Fruit fly (Drosophila melanogaster) whole organism, adult: ENCODE results near the gene Drak.
A peak's percentile ranks its signal among the peaks of the same experiment; 100 is the strongest.
"Not testable (repeated sequence)": the region's sequence is repeated elsewhere in the genome, so short reads cannot be mapped to it uniquely, and the experiment has no call there.

Source experiments
- CG14711 ChIP-seq: fragments of 200-800 bp; sonication (Bioruptor generic); optimal IDR thresholded peaks from 2 replicates; lab custom pipeline; 2018; ENCODE audit warnings: missing biosample characterization, mild to moderate bottlenecking, missing genetic modification characterization, moderate library complexity
- CG1620 ChIP-seq: fragments of 200-800 bp; sonication (Bioruptor generic); optimal IDR thresholded peaks from 2 replicates; lab custom pipeline; 2016; ENCODE audit warnings: missing biosample characterization, missing genetic modification characterization
- CG33017 ChIP-seq: fragments of 200-800 bp; sonication (Bioruptor generic); optimal IDR thresholded peaks from 2 replicates; lab custom pipeline; 2018; ENCODE audit warnings: missing biosample characterization, mild to moderate bottlenecking, missing genetic modification characterization, moderate library complexity
- CG5204 ChIP-seq: fragments of 200-800 bp; sonication (Bioruptor generic); optimal IDR thresholded peaks from 2 replicates; lab custom pipeline; 2016; ENCODE audit warnings: missing biosample characterization, missing genetic modification characterization
- CG7045 ChIP-seq: fragments of 200-800 bp; sonication (Bioruptor generic); optimal IDR thresholded peaks from 2 replicates; lab custom pipeline; 2017; ENCODE audit warnings: missing biosample characterization, mild to moderate bottlenecking, missing genetic modification characterization
- CG7101 ChIP-seq: fragments of 200-800 bp; sonication (Bioruptor generic); optimal IDR thresholded peaks from 2 replicates; lab custom pipeline; 2018; ENCODE audit warnings: missing biosample characterization, mild to moderate bottlenecking, missing genetic modification characterization, moderate library complexity
- Clk ChIP-seq: fragments of 200-800 bp; sonication (Bioruptor generic); optimal IDR thresholded peaks from 2 replicates; lab custom pipeline; 2017; ENCODE audit warnings: missing biosample characterization, missing genetic modification characterization
- Crg-1 ChIP-seq: fragments of 200-800 bp; sonication (Bioruptor generic); optimal IDR thresholded peaks from 2 replicates; lab custom pipeline; 2016; ENCODE audit warnings: missing biosample characterization, missing genetic modification characterization
- Hr96 ChIP-seq: fragments of 200-800 bp; sonication (Bioruptor generic); optimal IDR thresholded peaks from 2 replicates; lab custom pipeline; 2016; ENCODE audit warnings: missing biosample characterization, missing genetic modification characterization
- Mnt ChIP-seq: fragments of 200-800 bp; sonication (Bioruptor generic); optimal IDR thresholded peaks from 2 replicates; lab custom pipeline; 2016; ENCODE audit warnings: missing biosample characterization, mild to moderate bottlenecking, missing genetic modification characterization
- bab1 ChIP-seq: fragments of 200-800 bp; sonication (Bioruptor generic); optimal IDR thresholded peaks from 3 replicates; lab custom pipeline; 2019; ENCODE audit warnings: missing biosample characterization, mild to moderate bottlenecking, missing genetic modification characterization, moderate library complexity
- cnc ChIP-seq, 2 experiments: fragments of >200 bp; optimal IDR thresholded peaks; 2 replicates each; lab custom pipeline; 2017
- kay ChIP-seq: fragments of 200-800 bp; sonication (Bioruptor generic); peaks from one replicate; lab custom pipeline; 2016; ENCODE audit warnings: missing biosample characterization, missing genetic modification characterization, borderline replicate concordance
- ovo ChIP-seq: fragments of 200-800 bp; sonication (Bioruptor generic); optimal IDR thresholded peaks from 2 replicates; lab custom pipeline; 2016; ENCODE audit warnings: missing biosample characterization, missing genetic modification characterization
- pad ChIP-seq: fragments of 200-800 bp; sonication (Bioruptor generic); optimal IDR thresholded peaks from 3 replicates; lab custom pipeline; 2017; ENCODE audit warnings: missing biosample characterization, missing genetic modification characterization, mild to moderate bottlenecking, moderate library complexity, missing genetic modification reagents
- tj ChIP-seq: fragments of 200-800 bp; sonication (Bioruptor generic); optimal IDR thresholded peaks from 3 replicates; lab custom pipeline; 2017; ENCODE audit warnings: missing biosample characterization, mild to moderate bottlenecking, missing genetic modification characterization, moderate library complexity
- toe ChIP-seq: fragments of 200-800 bp; sonication (Bioruptor generic); optimal IDR thresholded peaks from 2 replicates; lab custom pipeline; 2016; ENCODE audit warnings: missing biosample characterization, missing genetic modification characterization

The Drak gene

DNA sequence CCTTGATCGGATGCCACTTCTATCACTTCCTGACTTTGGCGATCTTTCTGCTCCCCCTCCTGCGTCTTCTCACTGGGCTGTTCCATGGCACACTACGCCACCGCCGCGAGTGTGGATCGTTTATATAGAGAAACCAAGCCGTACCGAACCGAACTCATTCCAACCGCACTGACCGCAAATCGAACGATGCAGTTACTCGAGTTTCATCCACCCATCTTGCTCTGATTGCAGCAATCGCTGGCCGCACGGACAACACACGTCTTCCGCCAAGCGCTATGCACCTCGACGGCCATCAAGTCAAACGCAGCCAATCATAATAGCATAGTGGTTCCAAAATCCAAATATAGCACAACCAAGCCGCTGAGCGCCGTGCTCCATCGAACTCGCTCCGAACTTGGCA, 91.1 kb downstream of the Drak start, which contains the start of gene pkm:
Gene pkm (minus strand): TSS at position 101 of the 400 bp plus-strand sequence.
- TF ChIP-seq CG5204, result no peak

DNA sequence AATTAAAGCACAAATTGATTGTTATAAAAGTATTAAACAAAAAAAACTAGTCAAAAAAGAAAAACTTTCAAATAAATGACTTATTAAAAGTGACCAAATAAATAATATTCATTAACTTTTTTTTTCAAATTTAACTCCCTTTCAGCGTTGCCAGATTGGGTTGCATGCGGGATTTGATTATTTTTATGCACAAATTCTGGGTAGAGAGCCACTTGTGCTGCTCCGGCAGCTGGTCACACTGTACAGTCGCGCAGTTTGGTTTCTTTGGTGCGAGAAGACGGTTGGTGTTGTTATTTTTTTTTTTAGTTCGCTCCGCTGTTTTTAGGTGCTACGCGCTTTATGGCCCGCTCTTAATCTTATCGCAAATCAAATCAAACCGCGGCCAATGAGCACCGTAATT, 106.7 kb downstream of the Drak start, which contains the start of gene rho-4:
Gene rho-4 (plus strand): TSS at position 250 of the 400 bp plus-strand sequence.
- TF ChIP-seq Hr96 (GFP tag; lab: Kevin White, UChicago); toe; CG5204: not testable (repeated sequence)

DNA sequence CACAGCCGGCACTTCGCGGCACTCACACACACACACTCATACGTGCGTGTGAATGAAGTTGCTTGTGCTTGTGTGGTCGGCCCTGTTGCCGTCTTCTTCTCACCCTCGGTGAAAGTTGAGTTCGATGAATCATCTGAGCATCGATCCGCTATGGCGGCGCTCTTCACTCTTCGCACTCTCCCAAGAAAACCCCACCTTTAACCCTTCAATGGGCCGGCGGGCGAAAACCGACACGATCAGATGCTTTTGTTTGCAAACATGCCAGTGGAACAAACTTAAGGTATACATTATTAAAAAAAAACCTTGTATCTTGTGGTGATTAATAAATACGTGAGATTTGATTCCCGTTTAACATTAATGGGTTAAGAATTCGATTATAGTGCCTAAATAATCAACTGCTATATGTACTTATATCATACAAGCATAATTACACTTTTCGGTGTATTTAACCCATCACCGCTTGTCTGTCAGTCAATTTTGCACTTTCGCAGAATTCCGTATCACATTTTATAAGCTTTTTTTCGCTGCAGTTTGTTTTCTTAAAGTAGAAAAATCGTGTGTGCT, 107.9 kb downstream of the Drak start:
- no peak for TF ChIP-seq CG33017
- peak; percentile 98 for TF ChIP-seq tj (GFP tag; lab: Kevin White, UChicago)
- no peak for TF ChIP-seq CG1620 (GFP tag; lab: Kevin White, UChicago)
- TF ChIP-seq Mnt (GFP tag; lab: Kevin White, UChicago), result no peak
- no peak for TF ChIP-seq CG7045 (GFP tag; lab: Kevin White, UChicago)
- peak; percentile 31 for TF ChIP-seq bab1 (GFP tag; lab: Kevin White, UChicago)
- TF ChIP-seq pad (GFP tag; lab: Kevin White, UChicago), result peak; percentile 84

DNA sequence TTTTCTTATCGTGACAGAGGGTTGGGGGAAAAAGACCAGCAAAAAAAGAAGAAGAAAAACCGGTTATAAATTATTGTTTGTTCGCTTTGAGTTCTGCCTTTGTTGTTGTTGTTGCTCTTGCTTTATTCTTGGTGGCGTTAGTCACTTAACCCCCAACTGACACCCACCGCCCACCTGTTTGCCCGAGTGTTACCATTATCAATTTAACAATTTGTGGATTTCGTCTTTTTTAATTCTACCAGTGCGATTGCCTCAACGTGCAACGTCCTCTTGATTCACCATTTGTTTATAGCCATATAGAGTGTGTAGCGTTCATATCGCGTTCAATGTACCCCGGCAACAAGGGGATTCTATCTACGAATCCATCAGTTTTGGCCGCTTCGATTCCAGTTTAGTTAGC, 108.5 kb downstream of the Drak start:
- TF ChIP-seq tj (GFP tag; lab: Kevin White, UChicago), result peak; percentile 41
- TF ChIP-seq kay (GFP tag; lab: Kevin White, UChicago), result peak; percentile 56
- no peak for TF ChIP-seq CG7045 (GFP tag; lab: Kevin White, UChicago)

DNA sequence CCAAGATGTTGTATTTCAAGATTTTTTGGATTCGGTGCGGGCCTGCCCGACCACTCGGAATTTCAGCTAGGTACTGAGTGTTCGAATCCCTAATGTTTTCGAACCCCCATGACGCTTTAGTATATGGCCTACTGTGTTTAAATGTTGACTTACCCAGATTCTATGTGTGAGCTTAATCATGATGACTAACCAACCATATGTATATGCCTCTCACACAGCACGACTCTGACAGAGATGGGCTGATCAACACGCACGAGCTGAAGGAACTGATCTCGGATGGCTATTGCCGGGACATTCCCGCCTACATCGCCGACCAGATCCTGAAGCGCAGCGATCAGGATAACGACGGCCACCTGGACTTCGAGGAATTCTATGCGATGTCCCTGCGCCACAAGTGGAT, 111.2 kb downstream of the Drak start, which contains the start of gene CG2533:
Gene CG2533 (minus strand): TSS at position 101 of the 400 bp plus-strand sequence.
- no peak for TF ChIP-seq Mnt (GFP tag; lab: Kevin White, UChicago)
- no peak for TF ChIP-seq pad (GFP tag; lab: Kevin White, UChicago)
- TF ChIP-seq CG14711, result no peak
- no peak for TF ChIP-seq cnc (optimal IDR thresholded peaks at IDR 0.05; lab: Kevin White, UChicago)
- no peak for TF ChIP-seq toe
- TF ChIP-seq Crg-1 (GFP tag; lab: Kevin White, UChicago), result no peak
- no peak for TF ChIP-seq bab1 (GFP tag; lab: Kevin White, UChicago)
- TF ChIP-seq ovo (GFP tag; lab: Kevin White, UChicago), result no peak
- TF ChIP-seq CG7101 (tag; lab: Kevin White, UChicago), result no peak
- no peak for TF ChIP-seq Clk (GFP tag; lab: Kevin White, UChicago)
